Worm (Caenorhabditis elegans): ENCODE data around the gene trmt-10C.2.

The trmt-10C.2 gene

ce11 chrIII:6382987-6383602 is 37.0 kb downstream of the trmt-10C.2 start, which contains the start of gene let-716:
Gene let-716, plus strand, starts transcription at chrIII:6383552.
- peak; percentile 2 for TF ChIP-seq unc-42 (tag; optimal IDR thresholded peaks at IDR 0.05)
- no peak for TF ChIP-seq ceh-14 (tag; optimal IDR thresholded peaks at IDR 0.05)
- peak; percentile 69 for TF ChIP-seq nfya-1 (tag; optimal IDR thresholded peaks at IDR 0.05)

DNA sequence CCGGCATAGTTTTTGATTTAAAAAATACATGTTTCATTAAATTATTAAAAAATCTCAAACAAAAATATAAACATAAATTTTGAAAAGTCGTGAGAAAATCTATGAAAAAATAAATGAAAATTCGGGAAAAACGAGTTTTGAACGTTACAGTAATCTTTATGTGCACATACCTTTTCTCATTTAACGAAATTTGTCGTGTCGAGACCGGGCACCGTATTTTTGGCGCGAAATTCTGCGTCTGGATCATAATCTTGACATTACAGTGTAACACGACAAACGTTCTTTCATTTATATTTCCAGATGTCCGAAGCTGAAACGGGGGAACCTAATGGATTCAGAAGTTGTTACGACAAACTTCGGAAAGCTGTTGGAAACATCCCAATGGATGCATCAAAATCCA is 43.5 kb downstream of the trmt-10C.2 start, which contains the start of gene C16A3.2:
Gene C16A3.2 (plus strand): TSS at position 301 of the 400 bp plus-strand sequence.
- no peak for TF ChIP-seq fkh-10 (GFP tag; optimal IDR thresholded peaks at IDR 0.05)
- TF ChIP-seq ceh-24 (tag; optimal IDR thresholded peaks at IDR 0.05) = no peak
- TF ChIP-seq unc-86 (tag; optimal IDR thresholded peaks at IDR 0.05) = no peak
- no peak for TF ChIP-seq unc-3 (GFP tag; conservative IDR thresholded peaks at IDR 0.05)
- no peak for TF ChIP-seq unc-3 (tag; optimal IDR thresholded peaks at IDR 0.05)
- TF ChIP-seq ceh-34 (tag; optimal IDR thresholded peaks at IDR 0.05) = no peak
- no peak for TF ChIP-seq ceh-31 (tag; optimal IDR thresholded peaks at IDR 0.05)
- no peak for TF ChIP-seq pat-9 (tag; optimal IDR thresholded peaks at IDR 0.05)
- no peak for TF ChIP-seq tbx-2 (tag; optimal IDR thresholded peaks at IDR 0.05)
- TF ChIP-seq che-1 (tag; optimal IDR thresholded peaks at IDR 0.05) = no peak
- TF ChIP-seq hlh-30 (tag; optimal IDR thresholded peaks at IDR 0.05; ENCODE audit: insufficient read depth) = no peak
- TF ChIP-seq ceh-48 (tag; optimal IDR thresholded peaks at IDR 0.05) = no peak
- no peak for TF ChIP-seq dmd-4 (tag; optimal IDR thresholded peaks at IDR 0.05; ENCODE audit: borderline replicate concordance)
- TF ChIP-seq K02D7.2 (tag; optimal IDR thresholded peaks at IDR 0.05) = no peak
- no peak for TF ChIP-seq npax-4 (tag; optimal IDR thresholded peaks at IDR 0.05)
- no peak for TF ChIP-seq ttx-3 (tag; optimal IDR thresholded peaks at IDR 0.05)
- TF ChIP-seq ztf-16 (tag; optimal IDR thresholded peaks at IDR 0.05) = no peak
- no peak for TF ChIP-seq unc-42 (tag; optimal IDR thresholded peaks at IDR 0.05)
- TF ChIP-seq sox-2 (GFP tag; IDR thresholded peaks at IDR 0.05) = no peak
- TF ChIP-seq ref-2 (tag; optimal IDR thresholded peaks at IDR 0.05) = no peak

- TF ChIP-seq fax-1 (tag; optimal IDR thresholded peaks at IDR 0.05) (no peak), ceh-22 (tag; optimal IDR thresholded peaks at IDR 0.05) (no peak), K02D7.2 (tag; optimal IDR thresholded peaks at IDR 0.05) (no peak), sox-2 (GFP tag; IDR thresholded peaks at IDR 0.05) (no peak), hlh-8 (tag; optimal IDR thresholded peaks at IDR 0.05) (no peak), unc-3 (GFP tag; conservative IDR thresholded peaks at IDR 0.05) (no peak), unc-3 (tag; optimal IDR thresholded peaks at IDR 0.05) (no peak), gmeb-2 (tag; optimal IDR thresholded peaks at IDR 0.05) (no peak), ceh-14 (tag; optimal IDR thresholded peaks at IDR 0.05) (no peak), ceh-9 (tag; optimal IDR thresholded peaks at IDR 0.05) (no peak), pros-1 (tag; optimal IDR thresholded peaks at IDR 0.05) (no peak), unc-55 (GFP tag; optimal IDR thresholded peaks at IDR 0.05) (no peak), ceh-2 (tag; optimal IDR thresholded peaks at IDR 0.05) (no peak), elt-4 (tag; optimal IDR thresholded peaks at IDR 0.05) (no peak), fkh-10 (GFP tag; optimal IDR thresholded peaks at IDR 0.05) (no peak)
Observed at ce11 chrIII:6390644-6391043, 44.6 kb downstream of the trmt-10C.2 start, which contains the start of gene smrc-1. Gene smrc-1, plus strand, starts transcription at chrIII:6390944.

DNA sequence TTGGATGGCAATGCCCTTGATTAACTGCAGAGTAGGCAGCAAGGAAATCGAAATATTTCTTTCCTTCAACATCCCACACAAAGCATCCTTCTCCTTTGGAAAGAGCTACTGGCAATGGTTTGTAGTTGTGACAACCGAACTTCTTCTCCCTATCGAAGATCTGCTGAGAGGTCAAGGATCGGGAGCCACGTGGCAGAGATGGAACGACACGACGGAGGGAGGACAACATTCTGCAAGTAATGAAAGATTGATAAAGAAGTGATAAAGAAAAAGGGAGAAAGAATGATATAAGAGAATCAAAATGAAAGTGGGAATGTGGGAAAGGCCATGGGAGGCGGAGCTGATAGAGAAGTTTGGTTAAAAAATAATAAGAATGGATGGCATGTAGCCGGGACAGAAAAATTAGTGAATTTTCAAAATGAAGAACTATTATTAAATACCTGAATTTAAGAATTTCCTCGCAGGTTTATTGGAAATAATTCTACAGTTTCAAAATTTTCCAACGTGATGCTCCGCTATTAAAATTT is 49.7 kb downstream of the trmt-10C.2 start, which contains the start of gene oatr-1:
Gene oatr-1 (minus strand): TSS at position 477 of the 527 bp plus-strand sequence.
- TF ChIP-seq pros-1 (tag; optimal IDR thresholded peaks at IDR 0.05) (no peak), unc-3 (GFP tag; conservative IDR thresholded peaks at IDR 0.05) (no peak), unc-3 (tag; optimal IDR thresholded peaks at IDR 0.05) (no peak), ceh-30 (tag; optimal IDR thresholded peaks at IDR 0.05) (no peak), ceh-14 (tag; optimal IDR thresholded peaks at IDR 0.05) (no peak), pqm-1 (tag; optimal IDR thresholded peaks at IDR 0.05) (no peak), dmd-4 (tag; optimal IDR thresholded peaks at IDR 0.05; ENCODE audit: borderline replicate concordance) (no peak), ceh-18 (tag; optimal IDR thresholded peaks at IDR 0.05) (no peak)
